Worm (Caenorhabditis elegans) whole organism, young adult: Measurements from ENCODE around the gene gtf-2E1.

Experiments
- ama-1 ChIP-seq, 3 experiments: fragments of 150-350 bp in 1 of 3; sonication (generic microtip) in 2 of 3; optimal IDR thresholded peaks; 2 replicates each; lab custom pipeline; 2014 to 2018; ENCODE audit warnings: missing biosample characterization in 2 of 3, missing genetic modification characterization in 2 of 3, missing genetic modification reagents in 2 of 3
- him-1 ChIP-seq: sonication (generic microtip); optimal IDR thresholded peaks from 2 replicates; lab custom pipeline; 2016; ENCODE audit warnings: missing genotype, missing genetic modification reagents, missing genetic modification characterization, missing compliant biosample characterization
- hlh-12 ChIP-seq: sonication (generic microtip); optimal IDR thresholded peaks from 2 replicates; lab custom pipeline; 2016; ENCODE audit warnings: missing genetic modification characterization, missing compliant biosample characterization
- mel-28 ChIP-seq: sonication (generic microtip); optimal IDR thresholded peaks from 2 replicates; lab custom pipeline; 2016; ENCODE audit warnings: borderline replicate concordance, mild to moderate bottlenecking, missing genetic modification characterization, missing compliant biosample characterization
- nfyb-1 ChIP-seq: fragments of 200-800 bp; sonication (Bioruptor generic); IDR thresholded peaks from 2 replicates; pipeline ENCODE4 v1.3.6; 2022; ENCODE audit warnings: missing genetic modification reagents, missing genetic modification characterization, missing compliant biosample characterization
- unc-62 ChIP-seq: fragments of 150-350 bp; optimal IDR thresholded peaks from 2 replicates; lab custom pipeline; 2014; ENCODE audit warnings: missing biosample characterization, missing genetic modification reagents, missing genetic modification characterization

- no peak for TF ChIP-seq him-1 (tag; lab: Kevin White, UChicago)
- TF ChIP-seq ama-1 (optimal IDR thresholded peaks at IDR 0.05; lab: Kevin White, UChicago) = no peak
- TF ChIP-seq ama-1 (GFP tag; optimal IDR thresholded peaks at IDR 0.05; lab: Kevin White, UChicago) = no peak
- TF ChIP-seq unc-62 = no peak
- no peak for TF ChIP-seq nfyb-1 (GFP tag; lab: Robert Waterston, UW)
- TF ChIP-seq mel-28 = no peak
- no peak for TF ChIP-seq hlh-12 (tag; lab: Kevin White, UChicago)
Observed at ce11 chrIV:17301933-17302332, 46.8 kb downstream of the gtf-2E1 start, which contains the start of gene ifta-2.
